Fruit fly (Drosophila melanogaster) whole organism, embryonic: Measurements from ENCODE around the gene Ser.

ENCODE experiments used
- ATbp ChIP-seq: fragments of 200-800 bp; sonication (Bioruptor generic); optimal IDR thresholded peaks from 2 replicates; lab custom pipeline; 2017; ENCODE audit warnings: missing biosample characterization, mild to moderate bottlenecking, missing genetic modification characterization, missing genetic modification reagents
- CG10274 ChIP-seq: fragments of 200-800 bp; sonication (Bioruptor generic); optimal IDR thresholded peaks from 3 replicates; lab custom pipeline; 2017; ENCODE audit warnings: missing biosample characterization, mild to moderate bottlenecking, missing genetic modification characterization
- CG10462 ChIP-seq: fragments of 200-800 bp; sonication (Bioruptor generic); optimal IDR thresholded peaks from 2 replicates; lab custom pipeline; 2016; ENCODE audit warnings: missing biosample characterization, missing genetic modification characterization
- CG12104 ChIP-seq: fragments of 200-800 bp; sonication (Bioruptor generic); optimal IDR thresholded peaks from 3 replicates; lab custom pipeline; 2016; ENCODE audit warnings: missing biosample characterization, missing genetic modification characterization
- CG1233 ChIP-seq: fragments of 200-800 bp; sonication (Bioruptor generic); optimal IDR thresholded peaks from 4 replicates; lab custom pipeline; 2018; ENCODE audit warnings: missing biosample characterization, mild to moderate bottlenecking, missing genetic modification characterization
- CG13424 ChIP-seq: fragments of 200-800 bp; sonication (Bioruptor generic); optimal IDR thresholded peaks from 2 replicates; lab custom pipeline; 2019; ENCODE audit warnings: missing biosample characterization, mild to moderate bottlenecking, missing genetic modification characterization, moderate library complexity
- CG14441 ChIP-seq: fragments of 200-800 bp; sonication (Bioruptor generic); IDR thresholded peaks from 2 replicates; pipeline ENCODE4 v1.3.6; 2022; ENCODE audit warnings: missing biosample characterization, missing genetic modification characterization
- CG15269 ChIP-seq: fragments of 200-800 bp; sonication (Bioruptor generic); optimal IDR thresholded peaks from 2 replicates; lab custom pipeline; 2018; ENCODE audit warnings: missing biosample characterization, mild to moderate bottlenecking, missing genetic modification characterization, moderate library complexity
- CG18599 ChIP-seq: fragments of 200-800 bp; sonication (Bioruptor generic); optimal IDR thresholded peaks from 3 replicates; lab custom pipeline; 2017; ENCODE audit warnings: missing biosample characterization, missing genetic modification characterization, mild to moderate bottlenecking, moderate library complexity, missing genetic modification reagents
- CG2875 ChIP-seq: fragments of 200-800 bp; sonication (Bioruptor generic); optimal IDR thresholded peaks from 2 replicates; lab custom pipeline; 2017; ENCODE audit warnings: missing biosample characterization, mild to moderate bottlenecking, missing genetic modification characterization, missing genetic modification reagents
- CG31388 ChIP-seq: fragments of 200-800 bp; sonication (Bioruptor generic); optimal IDR thresholded peaks from 2 replicates; lab custom pipeline; 2016; ENCODE audit warnings: missing biosample characterization, missing genetic modification characterization
- CG32532 ChIP-seq: fragments of 200-800 bp; sonication (Bioruptor generic); IDR thresholded peaks from 2 replicates; pipeline ENCODE4 v1.3.6; 2022; ENCODE audit warnings: missing biosample characterization, missing genetic modification characterization
- CG4707 ChIP-seq: fragments of 200-800 bp; sonication (Bioruptor generic); optimal IDR thresholded peaks from 2 replicates; lab custom pipeline; 2018; ENCODE audit warnings: missing biosample characterization, mild to moderate bottlenecking, missing genetic modification characterization, moderate library complexity
- CG7963 ChIP-seq: fragments of 200-800 bp; sonication (Bioruptor generic); IDR thresholded peaks from 3 replicates; pipeline ENCODE4 v1.3.6; 2022; ENCODE audit warnings: missing biosample characterization, missing genetic modification characterization; ENCODE audit not compliant: partially characterized antibody
- CG7987 ChIP-seq: fragments of 200-800 bp; sonication (Bioruptor generic); optimal IDR thresholded peaks from 2 replicates; lab custom pipeline; 2018; ENCODE audit warnings: missing biosample characterization, mild to moderate bottlenecking, missing genetic modification characterization, moderate library complexity
- CG9797 ChIP-seq: fragments of 200-800 bp; sonication (Bioruptor generic); optimal IDR thresholded peaks from 3 replicates; lab custom pipeline; 2018; ENCODE audit warnings: missing biosample characterization, mild to moderate bottlenecking, missing genetic modification characterization
- Dfd ChIP-seq, 2 experiments: fragments of >200 bp; optimal IDR thresholded peaks; 2 replicates each; lab custom pipeline; 2017; ENCODE audit warnings: missing biosample characterization in 2 of 2, missing genetic modification characterization in 2 of 2
- Drgx ChIP-seq: fragments of 200-800 bp; sonication (Bioruptor generic); IDR thresholded peaks from 2 replicates; pipeline ENCODE4 v1.3.6; 2022; ENCODE audit warnings: missing biosample characterization, missing genetic modification characterization
- HLH54F ChIP-seq: fragments of 200-800 bp; sonication (Bioruptor generic); optimal IDR thresholded peaks from 3 replicates; lab custom pipeline; 2016; ENCODE audit warnings: missing biosample characterization, missing genetic modification characterization
- Hey ChIP-seq: fragments of 200-800 bp; sonication (Bioruptor generic); optimal IDR thresholded peaks from 3 replicates; lab custom pipeline; 2018; ENCODE audit warnings: missing biosample characterization, mild to moderate bottlenecking, missing genetic modification characterization
- NC2β ChIP-seq: fragments of 200-800 bp; sonication (Bioruptor generic); optimal IDR thresholded peaks from 2 replicates; lab custom pipeline; 2016; ENCODE audit warnings: missing biosample characterization, missing genetic modification characterization
- Nf-YC ChIP-seq: fragments of 200-800 bp; optimal IDR thresholded peaks from 3 replicates; lab custom pipeline; 2019; ENCODE audit warnings: missing biosample characterization, mild to moderate bottlenecking, missing genetic modification characterization, moderate library complexity
- Ptx1 ChIP-seq: fragments of 200-800 bp; sonication (Bioruptor generic); IDR thresholded peaks from 2 replicates; pipeline ENCODE4 v1.3.6; 2022; ENCODE audit warnings: missing biosample characterization, missing genetic modification characterization
- Ravus ChIP-seq: fragments of 200-800 bp; sonication (Bioruptor generic); IDR thresholded peaks from 2 replicates; pipeline ENCODE4 v1.3.6; 2022; ENCODE audit warnings: missing biosample characterization, missing genetic modification characterization
- Rfx ChIP-seq: fragments of 200-800 bp; sonication (Bioruptor generic); IDR thresholded peaks from 2 replicates; pipeline ENCODE4 v1.3.6; 2022; ENCODE audit warnings: missing biosample characterization, missing genetic modification characterization
- Rx ChIP-seq: fragments of 200-800 bp; sonication (Bioruptor generic); IDR thresholded peaks from 2 replicates; pipeline ENCODE4 v1.3.6; 2022; ENCODE audit warnings: missing biosample characterization, missing genetic modification characterization
- Six4 ChIP-seq: fragments of 200-800 bp; sonication (Bioruptor generic); optimal IDR thresholded peaks from 2 replicates; lab custom pipeline; 2016; ENCODE audit warnings: missing biosample characterization, missing genetic modification characterization
- Sry-β ChIP-seq: fragments of 200-800 bp; sonication (Bioruptor generic); optimal IDR thresholded peaks from 2 replicates; lab custom pipeline; 2018; ENCODE audit warnings: missing biosample characterization, mild to moderate bottlenecking, missing genetic modification characterization, moderate library complexity
- YL-1 ChIP-seq: fragments of 200-800 bp; sonication (Bioruptor generic); optimal IDR thresholded peaks from 3 replicates; lab custom pipeline; 2017; ENCODE audit warnings: missing biosample characterization, mild to moderate bottlenecking, missing genetic modification characterization
- ap ChIP-seq: fragments of 200-800 bp; sonication (Bioruptor generic); IDR thresholded peaks from 2 replicates; pipeline ENCODE4 v1.3.6; 2022; ENCODE audit warnings: missing biosample characterization, missing genetic modification characterization
- cato ChIP-seq: fragments of 200-800 bp; sonication (Bioruptor generic); optimal IDR thresholded peaks from 2 replicates; lab custom pipeline; 2016; ENCODE audit warnings: missing biosample characterization, missing genetic modification characterization, borderline replicate concordance
- danr ChIP-seq: fragments of 200-800 bp; sonication (Bioruptor generic); IDR thresholded peaks from 2 replicates; pipeline ENCODE4 v1.3.6; 2022; ENCODE audit warnings: missing biosample characterization, missing genetic modification characterization
- dimm ChIP-seq: fragments of 200-800 bp; sonication (Bioruptor generic); IDR thresholded peaks from 2 replicates; pipeline ENCODE4 v1.3.6; 2022; ENCODE audit warnings: missing biosample characterization, missing genetic modification characterization
- ewg ChIP-seq: fragments of 200-800 bp; sonication (Bioruptor generic); optimal IDR thresholded peaks from 3 replicates; lab custom pipeline; 2017; ENCODE audit warnings: mild to moderate bottlenecking, missing biosample characterization, missing genetic modification reagents, missing genetic modification characterization
- exex ChIP-seq: fragments of 200-800 bp; sonication (Bioruptor generic); optimal IDR thresholded peaks from 4 replicates; lab custom pipeline; 2018; ENCODE audit warnings: missing biosample characterization, mild to moderate bottlenecking, missing genetic modification characterization, moderate library complexity
- fd64A ChIP-seq: fragments of 200-800 bp; sonication (Bioruptor generic); optimal IDR thresholded peaks from 3 replicates; lab custom pipeline; 2018; ENCODE audit warnings: missing biosample characterization, mild to moderate bottlenecking, missing genetic modification characterization
- gcm ChIP-seq: fragments of 200-800 bp; sonication (Bioruptor generic); optimal IDR thresholded peaks from 2 replicates; lab custom pipeline; 2019; ENCODE audit warnings: missing biosample characterization, mild to moderate bottlenecking, missing genetic modification characterization, moderate library complexity
- ham ChIP-seq: fragments of 200-800 bp; sonication (Bioruptor generic); IDR thresholded peaks from 2 replicates; pipeline ENCODE4 v1.3.6; 2022; ENCODE audit warnings: missing biosample characterization, missing genetic modification characterization
- jumu ChIP-seq: fragments of 200-800 bp; sonication (Bioruptor generic); optimal IDR thresholded peaks from 3 replicates; lab custom pipeline; 2016; ENCODE audit warnings: missing biosample characterization, missing genetic modification characterization
- kah ChIP-seq: fragments of 200-800 bp; sonication (Bioruptor generic); optimal IDR thresholded peaks from 2 replicates; lab custom pipeline; 2018; ENCODE audit warnings: missing biosample characterization, mild to moderate bottlenecking, missing genetic modification characterization
- knrl ChIP-seq: fragments of 200-800 bp; sonication (Bioruptor generic); IDR thresholded peaks from 3 replicates; pipeline ENCODE4 v1.3.6; 2022; ENCODE audit warnings: missing biosample characterization, missing genetic modification characterization; ENCODE audit not compliant: partially characterized antibody
- lola ChIP-seq, 3 experiments: fragments of >200 bp in 2 of 3; fragments of 200-800 bp in 1 of 3; sonication (Bioruptor generic) in 1 of 3; optimal IDR thresholded peaks; 2 replicates each; lab custom pipeline; 2017 to 2019; ENCODE audit warnings: missing biosample characterization in 3 of 3, missing genetic modification characterization in 3 of 3, mild to moderate bottlenecking in 1 of 3, moderate library complexity in 1 of 3
- nerfin-1 ChIP-seq: fragments of 200-800 bp; sonication (Bioruptor generic); optimal IDR thresholded peaks from 3 replicates; lab custom pipeline; 2019; ENCODE audit warnings: missing biosample characterization, mild to moderate bottlenecking, missing genetic modification characterization, moderate library complexity
- odd ChIP-seq: fragments of 200-800 bp; sonication (Bioruptor generic); optimal IDR thresholded peaks from 2 replicates; lab custom pipeline; 2017; ENCODE audit warnings: missing biosample characterization, mild to moderate bottlenecking, missing genetic modification characterization
- org-1 ChIP-seq: fragments of 200-800 bp; sonication (Bioruptor generic); optimal IDR thresholded peaks from 2 replicates; lab custom pipeline; 2017; ENCODE audit warnings: missing biosample characterization, missing genetic modification characterization
- pnt ChIP-seq: fragments of 200-800 bp; sonication (Bioruptor generic); optimal IDR thresholded peaks from 3 replicates; lab custom pipeline; 2016; ENCODE audit warnings: missing biosample characterization, missing genetic modification characterization
- repo ChIP-seq: fragments of 200-800 bp; sonication (Bioruptor generic); optimal IDR thresholded peaks from 2 replicates; lab custom pipeline; 2016; ENCODE audit warnings: missing biosample characterization, missing genetic modification characterization
- row ChIP-seq: fragments of 200-800 bp; sonication (Bioruptor generic); IDR thresholded peaks from 3 replicates; pipeline ENCODE4 v1.3.6; 2022; ENCODE audit warnings: missing biosample characterization, missing genetic modification characterization
- slbo ChIP-seq: fragments of 200-800 bp; sonication (Bioruptor generic); IDR thresholded peaks from 2 replicates; pipeline ENCODE4 v1.3.6; 2022; ENCODE audit warnings: missing biosample characterization, missing genetic modification characterization
- unc-4 ChIP-seq: fragments of 200-800 bp; sonication (Bioruptor generic); IDR thresholded peaks from 2 replicates; pipeline ENCODE4 v1.3.6; 2022; ENCODE audit warnings: missing biosample characterization, missing genetic modification characterization; ENCODE audit not compliant: partially characterized antibody

The Ser gene

DNA sequence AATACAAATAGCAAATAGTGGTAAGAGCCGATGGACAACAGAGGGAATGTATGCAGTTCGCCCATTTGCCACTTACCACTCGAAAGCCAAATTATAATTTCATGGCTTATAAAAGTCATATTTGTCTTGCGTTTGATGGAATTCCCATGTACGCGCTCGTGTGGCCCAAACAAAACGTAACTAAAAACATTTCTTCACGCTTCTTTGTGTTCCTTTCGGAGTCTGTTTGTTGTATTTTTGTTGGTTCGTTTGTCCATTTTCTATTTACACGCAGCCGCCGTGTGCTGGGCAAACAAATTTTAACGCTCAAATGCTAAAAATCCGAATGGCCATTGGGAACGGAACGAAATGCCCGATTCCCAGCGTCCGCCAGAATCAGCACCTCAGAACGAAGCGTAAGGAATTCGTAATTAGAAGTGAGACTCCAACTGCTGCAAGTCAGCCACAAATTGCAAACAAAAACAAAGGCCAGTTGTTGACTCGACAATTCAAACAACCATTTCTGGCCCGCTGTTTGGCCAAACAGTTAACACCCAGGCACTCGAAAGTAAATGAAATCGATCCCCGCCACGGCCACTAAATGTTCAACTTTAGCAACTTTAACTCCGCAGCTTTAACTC is 14.8 kb upstream of the Ser start (continued):
- TF ChIP-seq HLH54F (GFP tag; lab: Kevin White, UChicago) (no peak), CG13424 (peak; percentile 22), CG32532 (GFP tag; lab: Robert Waterston, UW) (peak; percentile 38; the same call in 1 of the 2 replicates), row (GFP tag; lab: Robert Waterston, UW) (no peak), kah (GFP tag; lab: Kevin White, UChicago) (peak; percentile 17), ham (GFP tag; lab: Robert Waterston, UW) (no peak), slbo (GFP tag; lab: Robert Waterston, UW) (no peak), CG7987 (GFP tag; lab: Kevin White, UChicago) (peak; percentile 38), CG10462 (GFP tag; lab: Kevin White, UChicago) (peak; percentile 1), ap (no peak), CG15269 (tag; lab: Kevin White, UChicago) (peak; percentile 7), Drgx (GFP tag; lab: Robert Waterston, UW) (no peak), CG14441 (peak; percentile 43; the same call in 1 of the 2 replicates), CG18599 (GFP tag; lab: Kevin White, UChicago) (peak; percentile 40), Dfd (GFP tag; optimal IDR thresholded peaks at IDR 0.05; lab: Kevin White, UChicago) (no peak), org-1 (GFP tag; lab: Kevin White, UChicago) (peak; percentile 56), CG1233 (GFP tag; lab: Kevin White, UChicago) (peak; percentile 60), ewg (GFP tag; lab: Kevin White, UChicago) (peak; percentile 21), exex (tag; lab: Kevin White, UChicago) (no peak), Six4 (GFP tag; lab: Kevin White, UChicago) (no peak), Ptx1 (GFP tag; lab: Robert Waterston, UW) (0 out of 2 replicates have a peak, but pooled peaks have one; percentile 15), Ravus (GFP tag; lab: Robert Waterston, UW) (no peak), CG4707 (GFP tag; lab: Kevin White, UChicago) (peak; percentile 8), lola (GFP tag; optimal IDR thresholded peaks at IDR 0.05; lab: Kevin White, UChicago) (peak in 1 of 3 experiments; percentile 19), Nf-YC (tag; lab: Kevin White, UChicago) (no peak), Sry-β (GFP tag; lab: Kevin White, UChicago) (no peak), CG9797 (GFP tag; lab: Kevin White, UChicago) (no peak), CG7963 (no peak), ATbp (GFP tag; lab: Kevin White, UChicago) (peak; percentile 79), CG31388 (GFP tag; lab: Kevin White, UChicago) (no peak), YL-1 (GFP tag; lab: Kevin White, UChicago) (peak; percentile 18), NC2β (GFP tag; lab: Kevin White, UChicago) (peak; percentile 59), knrl (no peak), CG10274 (GFP tag; lab: Kevin White, UChicago) (no peak), unc-4 (no peak), cato (GFP tag; lab: Kevin White, UChicago) (peak; percentile 28), jumu (no peak), dimm (no peak), Rfx (GFP tag; lab: Robert Waterston, UW) (peak; percentile 44), CG2875 (GFP tag; lab: Kevin White, UChicago) (peak; percentile 66), fd64A (peak; percentile 34), pnt (GFP tag; lab: Kevin White, UChicago) (peak; percentile 53), repo (GFP tag; lab: Kevin White, UChicago) (peak; percentile 21), Hey (no peak), CG12104 (peak; percentile 2), odd (GFP tag; lab: Kevin White, UChicago) (peak; percentile 57), gcm (GFP tag; lab: Kevin White, UChicago) (no peak), Rx (GFP tag; lab: Robert Waterston, UW) (no peak), nerfin-1 (tag; lab: Kevin White, UChicago) (peak; percentile 40), danr (GFP tag; lab: Robert Waterston, UW) (no peak)
